Worm (Caenorhabditis elegans) whole organism, L1 larva: Measurements from ENCODE around the gene sri-6.
A peak's percentile ranks its signal among the peaks of the same experiment; 100 is the strongest.

ENCODE experiments used
- C34B4.2 ChIP-seq: sonication (generic microtip); optimal IDR thresholded peaks from 2 replicates; lab custom pipeline; 2017; ENCODE audit warnings: mild to moderate bottlenecking, missing genetic modification characterization, missing compliant biosample characterization
- aly-2 ChIP-seq: fragments of 150-350 bp; optimal IDR thresholded peaks from 2 replicates; lab custom pipeline; 2014; ENCODE audit warnings: missing biosample characterization, missing genetic modification characterization
- blmp-1 ChIP-seq: fragments of 150-350 bp; optimal IDR thresholded peaks from 2 replicates; lab custom pipeline; 2014; ENCODE audit warnings: missing biosample characterization, missing genetic modification characterization
- ceh-88 ChIP-seq: fragments of 200-800 bp; sonication (Bioruptor generic); IDR thresholded peaks from 2 replicates; pipeline ENCODE4 v1.3.6; 2022; ENCODE audit warnings: missing genetic modification characterization, missing compliant biosample characterization
- dpl-1 ChIP-seq, 3 experiments: fragments of 150-350 bp in 2 of 3; sonication (generic microtip) in 1 of 3; optimal IDR thresholded peaks; 2 replicates each; lab custom pipeline; 2014 to 2017; ENCODE audit warnings: missing biosample characterization in 3 of 3, missing genetic modification characterization in 3 of 3, missing genetic modification reagents in 3 of 3
- efl-1 ChIP-seq, 4 experiments: fragments of 150-350 bp; optimal IDR thresholded peaks in 3 of 4; peaks in 1 of 4; 1 replicate in 1 of 4; 2 replicates in 3 of 4; lab custom pipeline; 2014; ENCODE audit warnings: missing biosample characterization in 2 of 4, missing genetic modification characterization in 2 of 4, missing genetic modification reagents in 2 of 4
- efl-3 ChIP-seq: fragments of 200-800 bp; sonication (Bioruptor generic); optimal IDR thresholded peaks from 2 replicates; lab custom pipeline; 2018; ENCODE audit warnings: mild to moderate bottlenecking, missing genetic modification characterization, missing compliant biosample characterization
- egl-27 ChIP-seq, 2 experiments: fragments of 150-350 bp in 1 of 2; sonication (generic microtip); optimal IDR thresholded peaks; 3 replicates each; lab custom pipeline; 2017 to 2018; ENCODE audit warnings: missing biosample characterization in 2 of 2, missing genetic modification characterization in 2 of 2, missing genetic modification reagents in 2 of 2
- elt-2 ChIP-seq: sonication (generic microtip); optimal IDR thresholded peaks from 2 replicates; lab custom pipeline; 2016; ENCODE audit warnings: missing genetic modification characterization, mild to moderate bottlenecking, inconsistent platforms, missing compliant biosample characterization, missing genetic modification reagents
- elt-3 ChIP-seq, 6 experiments: fragments of 150-350 bp in 1 of 6; sonication (generic microtip); optimal IDR thresholded peaks; 2 replicates each; lab custom pipeline; 2017 to 2018; ENCODE audit warnings: missing biosample characterization in 6 of 6, missing genetic modification characterization in 6 of 6, inconsistent platforms in 1 of 6
- fkh-10 ChIP-seq: sonication (generic microtip); optimal IDR thresholded peaks from 2 replicates; lab custom pipeline; 2017; ENCODE audit warnings: missing biosample characterization, missing genetic modification reagents, missing genetic modification characterization
- fkh-8 ChIP-seq: sonication (generic microtip); optimal IDR thresholded peaks from 2 replicates; lab custom pipeline; 2016; ENCODE audit warnings: mild to moderate bottlenecking, missing genetic modification characterization, missing compliant biosample characterization
- grh-1 ChIP-seq: fragments of 200-800 bp; sonication (Bioruptor generic); IDR thresholded peaks from 2 replicates; pipeline ENCODE4 v1.3.6; 2022; ENCODE audit warnings: missing genetic modification reagents, missing genetic modification characterization, missing compliant biosample characterization
- hlh-4 ChIP-seq: sonication (generic microtip); optimal IDR thresholded peaks from 2 replicates; lab custom pipeline; 2016; ENCODE audit warnings: mild to moderate bottlenecking, missing genetic modification characterization, missing compliant biosample characterization
- hpl-2 ChIP-seq: fragments of 150-350 bp; optimal IDR thresholded peaks from 2 replicates; lab custom pipeline; 2014; ENCODE audit warnings: missing biosample characterization, missing genetic modification reagents, missing genetic modification characterization
- irx-1 ChIP-seq: sonication (generic microtip); optimal IDR thresholded peaks from 2 replicates; lab custom pipeline; 2016; ENCODE audit warnings: missing genetic modification characterization, missing compliant biosample characterization
- isw-1 ChIP-seq: fragments of 200-800 bp; sonication (Bioruptor generic); IDR thresholded peaks from 2 replicates; pipeline ENCODE4 v1.3.6; 2022; ENCODE audit warnings: missing genetic modification characterization, missing compliant biosample characterization
- jun-1 ChIP-seq: fragments of 150-350 bp; optimal IDR thresholded peaks from 2 replicates; lab custom pipeline; 2014; ENCODE audit warnings: missing biosample characterization, missing genetic modification reagents, missing genetic modification characterization
- lin-14 ChIP-seq: fragments of 200-800 bp; sonication (Bioruptor generic); optimal IDR thresholded peaks from 2 replicates; lab custom pipeline; 2018; ENCODE audit warnings: mild to moderate bottlenecking, missing genetic modification characterization, moderate library complexity, missing compliant biosample characterization
- lin-15B ChIP-seq: fragments of 150-350 bp; sonication (generic microtip); optimal IDR thresholded peaks from 3 replicates; lab custom pipeline; 2014; ENCODE audit warnings: missing biosample characterization, missing genetic modification characterization
- lin-35 ChIP-seq, 2 experiments: fragments of 150-350 bp; optimal IDR thresholded peaks; 2 replicates each; lab custom pipeline; 2014; ENCODE audit warnings: missing biosample characterization in 2 of 2, missing genetic modification characterization in 2 of 2, missing genetic modification reagents in 2 of 2
- lsy-2 ChIP-seq, 2 experiments: fragments of 150-350 bp; optimal IDR thresholded peaks; 2 replicates each; lab custom pipeline; 2014; ENCODE audit warnings: missing biosample characterization in 2 of 2, missing genetic modification characterization in 2 of 2
- mdl-1 ChIP-seq, 2 experiments: fragments of 150-350 bp; optimal IDR thresholded peaks; 2 replicates each; lab custom pipeline; 2014 to 2017; ENCODE audit warnings: missing biosample characterization in 2 of 2, missing genetic modification characterization in 2 of 2, inconsistent platforms in 1 of 2
- mep-1 ChIP-seq: fragments of 150-350 bp; optimal IDR thresholded peaks from 2 replicates; lab custom pipeline; 2014; ENCODE audit warnings: missing biosample characterization, missing genetic modification characterization
- nhr-11 ChIP-seq: fragments of 150-350 bp; optimal IDR thresholded peaks from 2 replicates; lab custom pipeline; 2014; ENCODE audit warnings: missing biosample characterization, missing genetic modification characterization
- nhr-19 ChIP-seq: fragments of 200-800 bp; sonication (Bioruptor generic); conservative IDR thresholded peaks from 2 replicates; pipeline ENCODE4 v1.3.6; 2022; ENCODE audit warnings: missing genetic modification characterization, missing compliant biosample characterization
- nhr-20 ChIP-seq: sonication (generic microtip); optimal IDR thresholded peaks from 2 replicates; lab custom pipeline; 2016; ENCODE audit warnings: mild to moderate bottlenecking, missing genetic modification characterization, missing compliant biosample characterization
- nhr-71 ChIP-seq: sonication (generic microtip); optimal IDR thresholded peaks from 2 replicates; lab custom pipeline; 2016; ENCODE audit warnings: mild to moderate bottlenecking, missing genetic modification characterization, moderate library complexity, missing compliant biosample characterization
- nhr-84 ChIP-seq: sonication (generic microtip); optimal IDR thresholded peaks from 2 replicates; lab custom pipeline; 2017; ENCODE audit warnings: missing biosample characterization, missing genetic modification characterization
- nhr-85 ChIP-seq: sonication (generic microtip); peaks from one replicate; lab custom pipeline; 2016; ENCODE audit warnings: missing genetic modification characterization, inconsistent platforms, missing compliant biosample characterization
- nhr-90 ChIP-seq: sonication (generic microtip); optimal IDR thresholded peaks from 2 replicates; lab custom pipeline; 2016; ENCODE audit warnings: mild to moderate bottlenecking, missing genetic modification characterization, missing compliant biosample characterization; ENCODE audit not compliant: poor library complexity
- pag-3 ChIP-seq: sonication (generic microtip); optimal IDR thresholded peaks from 2 replicates; lab custom pipeline; 2017; ENCODE audit warnings: missing genetic modification characterization, mild to moderate bottlenecking, missing compliant biosample characterization, antibody characterized with exemption, borderline replicate concordance; ENCODE audit not compliant: insufficient read depth
- pax-3 ChIP-seq: fragments of 200-800 bp; sonication (Bioruptor generic); optimal IDR thresholded peaks from 2 replicates; lab custom pipeline; 2018; ENCODE audit warnings: mild to moderate bottlenecking, missing genetic modification characterization, moderate library complexity, missing compliant biosample characterization
- pqm-1 ChIP-seq: sonication (generic microtip); optimal IDR thresholded peaks from 3 replicates; lab custom pipeline; 2017; ENCODE audit warnings: missing biosample characterization, missing genetic modification characterization
- snu-23 ChIP-seq: sonication (generic microtip); optimal IDR thresholded peaks from 2 replicates; lab custom pipeline; 2016; ENCODE audit warnings: missing genetic modification characterization, missing compliant biosample characterization
- sox-4 ChIP-seq: sonication (generic microtip); optimal IDR thresholded peaks from 2 replicates; lab custom pipeline; 2016; ENCODE audit warnings: missing genetic modification characterization, missing compliant biosample characterization
- sptf-1 ChIP-seq: fragments of 150-350 bp; optimal IDR thresholded peaks from 2 replicates; lab custom pipeline; 2014; ENCODE audit warnings: missing biosample characterization, missing genetic modification characterization
- tbx-2 ChIP-seq: sonication (generic microtip); optimal IDR thresholded peaks from 2 replicates; lab custom pipeline; 2016; ENCODE audit warnings: missing genetic modification characterization, missing compliant biosample characterization
- unc-62 ChIP-seq: fragments of 150-350 bp; optimal IDR thresholded peaks from 2 replicates; lab custom pipeline; 2014; ENCODE audit warnings: missing biosample characterization, missing genetic modification reagents, missing genetic modification characterization
- unc-86 ChIP-seq: sonication (generic microtip); optimal IDR thresholded peaks from 2 replicates; lab custom pipeline; 2016; ENCODE audit warnings: missing genetic modification characterization, missing compliant biosample characterization

Gene sri-6

ce11 chrV:13202127-13202610 is 16.7 kb downstream of the sri-6 start, which contains the start of the genes col-159 and col-160:
col-159 (minus strand) TSS chrV:13202177.
col-160 (minus strand) TSS chrV:13202189.
- TF ChIP-seq nhr-85 (tag; lab: Kevin White, UChicago) (peak; percentile 95), nhr-19 (GFP tag; lab: Robert Waterston, UW) (peak; percentile 28; the same call in 1 of the 2 replicates), nhr-71 (tag; lab: Kevin White, UChicago) (peak; percentile 60), snu-23 (GFP tag; lab: Kevin White, UChicago) (peak; percentile 44), elt-3 (tag; optimal IDR thresholded peaks at IDR 0.05; lab: Kevin White, UChicago) (peak in 3 of 6 experiments; percentile 58 to 84 (median 73)), lin-14 (GFP tag; lab: Kevin White, UChicago) (peak; percentile 84), pag-3 (tag; lab: Kevin White, UChicago) (peak; percentile 96), lsy-2 (tag; optimal IDR thresholded peaks at IDR 0.05; lab: Kevin White, UChicago) (peak in 1 of 2 experiments; percentile 26), lin-35 (GFP tag; optimal IDR thresholded peaks at IDR 0.05; lab: Kevin White, UChicago) (peak in 1 of 2 experiments; percentile 25), C34B4.2 (no peak), unc-86 (tag; lab: Kevin White, UChicago) (no peak), nhr-90 (tag; lab: Kevin White, UChicago) (peak; percentile 48), mep-1 (peak; percentile 15), sptf-1 (tag; lab: Kevin White, UChicago) (no peak), grh-1 (GFP tag; lab: Robert Waterston, UW) (peak; percentile 15; the same call in 1 of the 2 replicates), blmp-1 (peak; percentile 94), tbx-2 (tag; lab: Kevin White, UChicago) (peak; percentile 59), hpl-2 (GFP tag; lab: Kevin White, UChicago) (no peak), nhr-20 (tag; lab: Kevin White, UChicago) (peak; percentile 57)

- TF ChIP-seq fkh-10 (GFP tag; lab: Kevin White, UChicago), result peak; percentile 18
- peak; percentile 55 for TF ChIP-seq lin-14 (GFP tag; lab: Kevin White, UChicago)
- TF ChIP-seq lsy-2 (tag; optimal IDR thresholded peaks at IDR 0.05; lab: Kevin White, UChicago), result no peak
- TF ChIP-seq efl-1 (optimal IDR thresholded peaks at IDR 0.05; lab: Kevin White, UChicago), result no peak
- peak in 1 of 2 experiments; percentile 58 for TF ChIP-seq efl-1 (GFP tag; optimal IDR thresholded peaks at IDR 0.05 in 1 of 2; lab: Kevin White, UChicago)
Observed at ce11 chrV:13206514-13206913, 21.0 kb downstream of the sri-6 start.

- TF ChIP-seq sox-4 (tag; lab: Kevin White, UChicago), result no peak
- peak; percentile 9 for TF ChIP-seq unc-86 (tag; lab: Kevin White, UChicago)
- no peak for TF ChIP-seq snu-23 (GFP tag; lab: Kevin White, UChicago)
- TF ChIP-seq hpl-2 (GFP tag; lab: Kevin White, UChicago), result no peak
- TF ChIP-seq lin-14 (GFP tag; lab: Kevin White, UChicago), result peak; percentile 39
- TF ChIP-seq pqm-1 (tag; lab: Kevin White, UChicago), result no peak
Observed at ce11 chrV:13207426-13207825, 21.9 kb downstream of the sri-6 start, which contains the start of gene F57B1.5. F57B1.5 (plus strand) TSS chrV:13207726.

ce11 chrV:13209567-13209966 is 24.1 kb downstream of the sri-6 start, which contains the start of gene F57B1.6:
F57B1.6 (plus strand) TSS chrV:13209645.
- no peak for TF ChIP-seq fkh-8 (tag; lab: Kevin White, UChicago)
- TF ChIP-seq unc-86 (tag; lab: Kevin White, UChicago), result no peak
- no peak for TF ChIP-seq lin-15B (tag; lab: Kevin White, UChicago)
- no peak for TF ChIP-seq hlh-4 (tag; lab: Kevin White, UChicago)
- TF ChIP-seq pag-3 (tag; lab: Kevin White, UChicago), result no peak
- no peak for TF ChIP-seq dpl-1 (GFP tag; optimal IDR thresholded peaks at IDR 0.05; lab: Kevin White, UChicago)
- no peak for TF ChIP-seq aly-2
- TF ChIP-seq efl-3 (GFP tag; lab: Kevin White, UChicago), result no peak
- TF ChIP-seq, all 84 proteins: peak for 0

ce11 chrV:13212584-13212983 is 27.1 kb downstream of the sri-6 start:
- no peak for TF ChIP-seq nhr-11
- no peak for TF ChIP-seq dpl-1 (GFP tag; optimal IDR thresholded peaks at IDR 0.05; lab: Kevin White, UChicago)
- no peak for TF ChIP-seq nhr-84 (tag; lab: Kevin White, UChicago)
- TF ChIP-seq pqm-1 (tag; lab: Kevin White, UChicago), result peak; percentile 85
- TF ChIP-seq unc-62 (GFP tag; lab: Kevin White, UChicago), result no peak
- no peak for TF ChIP-seq ceh-88
- TF ChIP-seq elt-3 (tag; optimal IDR thresholded peaks at IDR 0.05; lab: Kevin White, UChicago), result no peak
- TF ChIP-seq egl-27 (tag; optimal IDR thresholded peaks at IDR 0.05; lab: Kevin White, UChicago), result no peak
- peak; percentile 70 for TF ChIP-seq pax-3
- no peak for TF ChIP-seq fkh-10 (GFP tag; lab: Kevin White, UChicago)
- peak in 1 of 2 experiments; percentile 61 for TF ChIP-seq mdl-1 (tag; optimal IDR thresholded peaks at IDR 0.05; lab: Kevin White, UChicago)
- TF ChIP-seq unc-86 (tag; lab: Kevin White, UChicago), result no peak
- no peak for TF ChIP-seq irx-1 (tag; lab: Kevin White, UChicago)
- peak in 1 of 2 experiments; percentile 53 for TF ChIP-seq lin-35 (GFP tag; optimal IDR thresholded peaks at IDR 0.05; lab: Kevin White, UChicago)
- peak; percentile 56 for TF ChIP-seq jun-1 (tag; lab: Kevin White, UChicago)
- peak; percentile 97 for TF ChIP-seq elt-2 (tag; lab: Kevin White, UChicago)
- TF ChIP-seq lin-14 (GFP tag; lab: Kevin White, UChicago), result no peak
- no peak for TF ChIP-seq mep-1
- no peak for TF ChIP-seq isw-1 (GFP tag; lab: Robert Waterston, UW)
